Worm (Caenorhabditis elegans): ENCODE measurements around the gene F26A10.2.

F26A10.2 gene

DNA sequence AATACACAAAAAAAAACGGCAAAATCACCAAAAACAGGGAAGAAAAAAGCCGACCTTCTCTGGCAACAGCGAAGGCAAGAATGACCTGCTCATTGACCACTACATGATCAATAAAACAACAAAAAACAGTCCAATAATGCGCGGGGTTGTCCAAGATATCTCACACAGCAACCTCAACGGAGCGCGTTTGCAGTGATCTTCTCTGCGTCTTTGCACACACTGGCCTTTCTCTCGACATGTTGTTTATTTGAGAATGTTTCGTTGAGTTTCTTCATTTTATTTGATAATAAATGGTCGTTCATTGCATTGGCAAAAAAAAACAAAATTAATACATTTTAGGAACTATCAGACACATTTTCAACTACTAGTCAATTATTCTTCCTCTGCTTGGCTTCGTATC is 16.4 kb upstream of the F26A10.2 start:
- TF ChIP-seq tbx-7 (tag; optimal IDR thresholded peaks at IDR 0.05), result no peak
- no peak for TF ChIP-seq sox-2 (GFP tag; IDR thresholded peaks at IDR 0.05)
- TF ChIP-seq ref-2 (tag; optimal IDR thresholded peaks at IDR 0.05), result no peak
- TF ChIP-seq ahr-1 (tag; optimal IDR thresholded peaks at IDR 0.05), result no peak
- TF ChIP-seq ceh-18 (tag; optimal IDR thresholded peaks at IDR 0.05), result peak; percentile 41
- no peak for TF ChIP-seq ama-1 (optimal IDR thresholded peaks at IDR 0.05)
- TF ChIP-seq sdc-2 (tag; optimal IDR thresholded peaks at IDR 0.05), result no peak
- no peak for TF ChIP-seq pax-1 (tag; optimal IDR thresholded peaks at IDR 0.05)

DNA sequence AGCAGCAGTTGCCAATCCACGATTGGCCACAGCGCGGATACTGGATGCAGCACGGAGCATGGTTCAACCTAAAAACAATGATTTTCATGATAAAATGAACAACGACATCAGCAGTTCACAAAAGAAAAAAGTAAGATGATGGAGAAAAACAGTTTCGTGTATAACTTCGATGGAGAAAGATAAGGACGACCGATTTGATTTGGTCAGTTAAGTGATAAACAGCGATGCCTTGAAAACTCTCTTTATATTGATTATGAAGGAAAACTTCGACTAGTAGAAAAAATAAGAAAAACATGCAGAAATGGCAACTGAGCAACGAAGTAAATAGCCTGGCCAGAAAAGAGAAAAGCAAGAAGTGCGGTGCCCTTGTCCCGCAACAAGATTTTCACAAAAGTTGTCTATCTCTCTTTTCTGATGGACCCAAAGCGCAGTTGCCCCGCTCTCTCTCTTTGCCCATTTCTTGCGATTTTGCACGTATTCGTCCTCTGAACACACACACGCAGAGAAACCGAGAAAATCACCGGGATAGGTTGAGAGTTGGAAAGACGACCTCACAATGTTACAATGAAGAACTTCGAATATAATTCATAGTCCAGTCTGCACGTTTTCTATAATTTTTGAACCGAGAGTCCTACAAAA is 15.8 kb upstream of the F26A10.2 start, which contains the start of gene pcca-1:
Gene pcca-1 (minus strand): TSS at position 68 of the 639 bp plus-strand sequence.
- TF ChIP-seq unc-86 (tag; optimal IDR thresholded peaks at IDR 0.05) (no peak), hlh-6 (tag; optimal IDR thresholded peaks at IDR 0.05) (no peak), lim-6 (tag; optimal IDR thresholded peaks at IDR 0.05) (no peak), pha-2 (tag; optimal IDR thresholded peaks at IDR 0.05) (no peak), ceh-18 (tag; optimal IDR thresholded peaks at IDR 0.05) (peak; percentile 30), elt-2 (tag; optimal IDR thresholded peaks at IDR 0.05) (peak; percentile 18)

DNA sequence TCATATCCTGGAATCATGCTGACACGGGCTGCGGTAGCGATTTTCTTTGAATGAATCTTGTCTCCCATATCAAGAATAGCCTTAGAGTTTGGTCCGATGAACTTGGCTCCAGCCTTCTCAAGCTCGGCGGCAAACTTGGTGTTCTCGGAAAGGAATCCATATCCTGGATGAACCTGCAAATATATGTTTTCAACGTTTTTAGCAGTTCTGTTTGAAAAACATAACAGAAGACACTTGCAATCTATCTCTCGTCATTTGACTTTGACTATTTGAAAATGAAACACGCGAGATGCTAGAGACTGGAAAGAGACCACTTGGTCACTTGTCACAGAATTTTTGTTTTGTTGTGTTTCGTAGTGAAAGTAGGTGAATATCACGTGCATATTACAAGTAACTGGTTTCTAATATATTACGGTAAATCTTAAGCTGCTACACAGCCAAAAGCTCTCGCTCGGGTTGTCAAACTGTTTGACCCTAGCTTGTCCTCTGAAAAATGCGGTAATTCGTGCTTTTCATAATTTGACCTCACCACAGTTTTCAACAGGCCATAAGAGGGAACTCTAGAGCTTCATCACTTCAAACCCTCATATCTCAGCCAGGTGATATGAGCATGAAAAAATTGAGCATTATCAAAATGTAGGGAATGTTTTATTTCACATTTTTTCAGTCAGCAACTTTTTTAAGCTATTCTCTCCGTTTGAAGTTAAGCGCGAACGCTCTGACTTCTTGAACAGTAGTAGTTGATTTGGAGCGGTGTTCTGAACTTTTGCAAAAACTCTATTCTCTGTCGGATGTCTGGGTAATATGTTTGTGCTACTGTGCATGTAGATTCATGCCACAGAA is 14.6 kb upstream of the F26A10.2 start:
- no peak for TF ChIP-seq F13H6.1 (tag; optimal IDR thresholded peaks at IDR 0.05)
- no peak for TF ChIP-seq pqm-1 (tag; optimal IDR thresholded peaks at IDR 0.05)
- TF ChIP-seq ceh-34 (tag; optimal IDR thresholded peaks at IDR 0.05), result no peak
- TF ChIP-seq mec-3 (tag; optimal IDR thresholded peaks at IDR 0.05; ENCODE audit: borderline replicate concordance), result no peak

DNA sequence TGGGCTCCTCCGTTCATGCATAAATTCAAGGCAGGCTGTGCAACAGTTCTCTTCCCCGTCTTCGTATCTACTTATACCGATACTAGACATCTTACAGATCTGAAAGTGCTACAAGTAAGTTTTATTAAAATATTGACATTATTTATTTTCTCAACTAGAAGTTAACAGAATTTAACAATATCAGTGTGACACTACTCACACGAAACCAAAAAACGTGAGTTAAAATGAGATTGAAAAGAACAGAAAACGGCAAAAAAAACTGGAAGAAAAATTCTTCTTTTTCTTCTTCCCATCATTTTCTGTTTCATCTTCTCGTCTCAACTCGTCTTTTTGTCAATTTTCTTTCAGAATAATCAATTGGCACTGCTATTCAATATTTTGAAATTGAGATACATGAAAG is 11.7 kb upstream of the F26A10.2 start, which contains the start of gene F27D9.12:
Gene F27D9.12 (minus strand): TSS at position 101 of the 400 bp plus-strand sequence.
- no peak for TF ChIP-seq pax-1 (tag; optimal IDR thresholded peaks at IDR 0.05)
- TF ChIP-seq dmd-4 (tag; optimal IDR thresholded peaks at IDR 0.05; ENCODE audit: borderline replicate concordance), result no peak
- TF ChIP-seq ceh-22 (tag; optimal IDR thresholded peaks at IDR 0.05), result no peak
- TF ChIP-seq ceh-45 (GFP tag; IDR thresholded peaks at IDR 0.05), result no peak
- TF ChIP-seq hlh-6 (tag; optimal IDR thresholded peaks at IDR 0.05), result no peak
- no peak for TF ChIP-seq ceh-18 (tag; optimal IDR thresholded peaks at IDR 0.05)
- no peak for TF ChIP-seq F13H6.1 (tag; optimal IDR thresholded peaks at IDR 0.05)
- TF ChIP-seq lim-6 (tag; optimal IDR thresholded peaks at IDR 0.05), result no peak
- no peak for TF ChIP-seq pat-9 (tag; optimal IDR thresholded peaks at IDR 0.05)
- no peak for TF ChIP-seq fkh-6 (tag; optimal IDR thresholded peaks at IDR 0.05)
- no peak for TF ChIP-seq mec-3 (tag; optimal IDR thresholded peaks at IDR 0.05; ENCODE audit: borderline replicate concordance)
- TF ChIP-seq npax-4 (tag; optimal IDR thresholded peaks at IDR 0.05), result no peak
- TF ChIP-seq K02D7.2 (tag; optimal IDR thresholded peaks at IDR 0.05), result no peak
- TF ChIP-seq unc-42 (tag; optimal IDR thresholded peaks at IDR 0.05), result no peak
- no peak for TF ChIP-seq nfya-1 (tag; optimal IDR thresholded peaks at IDR 0.05)
- TF ChIP-seq lin-11 (tag; optimal IDR thresholded peaks at IDR 0.05), result no peak
- no peak for TF ChIP-seq sox-2 (GFP tag; IDR thresholded peaks at IDR 0.05)
- no peak for TF ChIP-seq unc-86 (tag; optimal IDR thresholded peaks at IDR 0.05)
- no peak for TF ChIP-seq sox-4 (tag; optimal IDR thresholded peaks at IDR 0.05)

DNA sequence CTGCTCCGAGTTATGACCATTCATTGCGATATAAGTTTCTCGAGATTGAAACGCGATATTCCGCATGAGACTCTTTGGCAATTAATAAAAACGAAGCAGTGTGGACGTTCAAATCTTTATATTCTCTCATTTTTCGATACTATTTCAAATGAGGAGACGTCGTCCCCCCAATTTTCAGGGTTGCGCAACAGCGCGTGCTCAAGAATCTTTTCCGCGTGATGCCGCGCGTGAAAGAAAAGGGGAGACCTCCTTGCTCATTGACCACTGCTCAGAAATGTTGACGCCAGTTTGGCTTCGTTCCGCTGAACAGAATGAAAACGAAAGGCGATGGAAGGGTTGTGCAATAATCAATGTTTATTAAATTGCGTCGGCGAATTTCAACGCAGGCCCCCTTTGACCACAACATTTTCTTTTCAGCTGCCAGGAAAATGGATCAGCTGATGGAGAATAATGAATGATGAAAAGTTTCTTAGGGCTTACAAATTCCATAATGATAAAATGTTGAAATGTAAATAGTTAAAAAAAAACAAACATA is 10.3 kb upstream of the F26A10.2 start:
- no peak for TF ChIP-seq nhr-232 (tag; optimal IDR thresholded peaks at IDR 0.05)
- no peak for TF ChIP-seq ceh-9 (tag; optimal IDR thresholded peaks at IDR 0.05)
- TF ChIP-seq T23F11.4 (GFP tag; optimal IDR thresholded peaks at IDR 0.05), result no peak
- TF ChIP-seq pha-4 (tag; optimal IDR thresholded peaks at IDR 0.05), result no peak
- no peak for TF ChIP-seq unc-55 (GFP tag; optimal IDR thresholded peaks at IDR 0.05)
- TF ChIP-seq tbx-2 (tag; optimal IDR thresholded peaks at IDR 0.05), result no peak
- TF ChIP-seq nfya-1 (tag; optimal IDR thresholded peaks at IDR 0.05), result no peak
- no peak for TF ChIP-seq F13H6.1 (tag; optimal IDR thresholded peaks at IDR 0.05)
- TF ChIP-seq unc-42 (tag; optimal IDR thresholded peaks at IDR 0.05), result peak; percentile 76
- no peak for TF ChIP-seq hlh-8 (tag; optimal IDR thresholded peaks at IDR 0.05)
- no peak for TF ChIP-seq odd-2 (tag; optimal IDR thresholded peaks at IDR 0.05)
- TF ChIP-seq hlh-6 (tag; optimal IDR thresholded peaks at IDR 0.05), result no peak
- no peak for TF ChIP-seq pax-1 (tag; optimal IDR thresholded peaks at IDR 0.05)
- no peak for TF ChIP-seq Y22D7AL.16 (tag; optimal IDR thresholded peaks at IDR 0.05)
- TF ChIP-seq lin-11 (tag; optimal IDR thresholded peaks at IDR 0.05), result no peak
- TF ChIP-seq dve-1 (tag; optimal IDR thresholded peaks at IDR 0.05), result no peak
- peak; percentile 30 for TF ChIP-seq ceh-31 (tag; optimal IDR thresholded peaks at IDR 0.05)
- TF ChIP-seq ttx-3 (tag; optimal IDR thresholded peaks at IDR 0.05), result no peak
- TF ChIP-seq ceh-24 (tag; optimal IDR thresholded peaks at IDR 0.05), result no peak
- peak; percentile 64 for TF ChIP-seq hlh-30 (tag; optimal IDR thresholded peaks at IDR 0.05; ENCODE audit: insufficient read depth)

All from whole organism, late embryonic.